Fruit fly (Drosophila melanogaster) whole organism, pupa: Measurements from ENCODE around the gene CG42553.

Experiments used
- CG10348 ChIP-seq: fragments of 200-800 bp; sonication (Bioruptor generic); IDR thresholded peaks from 2 replicates; pipeline ENCODE4 v1.3.6; 2022; ENCODE audit warnings: missing biosample characterization, missing genetic modification characterization
- CG34367 ChIP-seq: fragments of 200-800 bp; sonication (Bioruptor generic); optimal IDR thresholded peaks from 2 replicates; lab custom pipeline; 2018; ENCODE audit warnings: missing biosample characterization, mild to moderate bottlenecking, missing genetic modification characterization
- CG4496 ChIP-seq: fragments of 200-800 bp; sonication (Bioruptor generic); IDR thresholded peaks from 3 replicates; pipeline ENCODE4 v1.3.6; 2022; ENCODE audit warnings: missing biosample characterization, missing genetic modification characterization
- D1 ChIP-seq: fragments of 200-800 bp; sonication (Bioruptor generic); optimal IDR thresholded peaks from 2 replicates; lab custom pipeline; 2018; ENCODE audit warnings: missing biosample characterization, mild to moderate bottlenecking, missing genetic modification characterization, moderate library complexity
- EcR ChIP-seq: fragments of 200-800 bp; sonication (Bioruptor generic); optimal IDR thresholded peaks from 3 replicates; lab custom pipeline; 2019; ENCODE audit warnings: missing biosample characterization, missing genetic modification characterization, mild to moderate bottlenecking, moderate library complexity, missing genetic modification reagents
- Pif1A ChIP-seq: fragments of 200-800 bp; sonication (Bioruptor generic); optimal IDR thresholded peaks from 3 replicates; lab custom pipeline; 2016; ENCODE audit warnings: missing biosample characterization, missing genetic modification characterization
- rn ChIP-seq: fragments of 200-800 bp; sonication (Bioruptor generic); IDR thresholded peaks from 2 replicates; pipeline ENCODE4 v1.3.6; 2022; ENCODE audit warnings: missing biosample characterization, missing genetic modification characterization

dm6 chr3L:805642-806218, 28.2 kb upstream of the CG42553 start:
- TF ChIP-seq D1 (tag; lab: Kevin White, UChicago) (no peak), Pif1A (GFP tag; lab: Kevin White, UChicago) (peak; percentile 83), rn (GFP tag; lab: Robert Waterston, UW) (peak; percentile 88), CG10348 (GFP tag; lab: Robert Waterston, UW) (no peak), CG34367 (tag; lab: Kevin White, UChicago) (peak; percentile 66), CG4496 (peak; percentile 96), EcR (GFP tag; lab: Kevin White, UChicago) (no peak)
